Worm (Caenorhabditis elegans) whole organism, L4 larva: ENCODE measurements around the gene srsx-34.

Experiments
- F26F4.8 ChIP-seq: fragments of 200-800 bp; sonication (Bioruptor generic); conservative IDR thresholded peaks from 2 replicates; pipeline ENCODE4 v1.3.6; 2022; ENCODE audit warnings: missing genetic modification characterization, missing compliant biosample characterization
- Y105C5A.15 ChIP-seq: fragments of 200-800 bp; sonication (Bioruptor generic); IDR thresholded peaks from 2 replicates; pipeline ENCODE4 v1.3.6; 2022; ENCODE audit warnings: missing genetic modification characterization, missing compliant biosample characterization
- Y75B8A.6 ChIP-seq: fragments of 200-800 bp; sonication (Bioruptor generic); IDR thresholded peaks from 2 replicates; pipeline ENCODE4 v1.3.6; 2022; ENCODE audit warnings: missing genetic modification reagents, missing genetic modification characterization, missing compliant biosample characterization
- aha-1 ChIP-seq: fragments of 150-350 bp; peaks from one replicate; lab custom pipeline; 2014; ENCODE audit warnings: missing biosample characterization, missing genetic modification characterization
- arid-1 ChIP-seq: fragments of 200-800 bp; sonication (Bioruptor generic); conservative IDR thresholded peaks from 2 replicates; pipeline ENCODE4 v1.3.6; 2022; ENCODE audit warnings: missing genetic modification reagents, missing genetic modification characterization, missing compliant biosample characterization
- ctbp-1 ChIP-seq: fragments of 200-800 bp; sonication (Bioruptor generic); IDR thresholded peaks from 2 replicates; pipeline ENCODE4 v1.3.6; 2022; ENCODE audit warnings: missing genetic modification reagents, missing genetic modification characterization, missing compliant biosample characterization
- daf-16 ChIP-seq, 3 experiments: sonication (generic microtip); optimal IDR thresholded peaks; 2 replicates each; lab custom pipeline; 2016 to 2017; ENCODE audit warnings: missing genetic modification characterization in 3 of 3, missing genetic modification reagents in 3 of 3, mild to moderate bottlenecking in 2 of 3, missing compliant biosample characterization in 2 of 3, missing biosample characterization in 1 of 3, moderate library complexity in 1 of 3
- egl-27 ChIP-seq: sonication (generic microtip); optimal IDR thresholded peaks from 3 replicates; lab custom pipeline; 2017; ENCODE audit warnings: missing biosample characterization, missing genetic modification reagents, missing genetic modification characterization
- fkh-10 ChIP-seq: fragments of 150-350 bp; optimal IDR thresholded peaks from 2 replicates; lab custom pipeline; 2014; ENCODE audit warnings: missing biosample characterization, missing genetic modification reagents, missing genetic modification characterization
- gei-8 ChIP-seq: fragments of 200-800 bp; sonication (Bioruptor generic); optimal IDR thresholded peaks from 2 replicates; lab custom pipeline; 2018; ENCODE audit warnings: mild to moderate bottlenecking, missing genetic modification characterization, missing compliant biosample characterization
- lin-15B ChIP-seq: fragments of 150-350 bp; sonication (generic microtip); optimal IDR thresholded peaks from 3 replicates; lab custom pipeline; 2014; ENCODE audit warnings: missing biosample characterization, missing genetic modification characterization
- mep-1 ChIP-seq: fragments of 150-350 bp; sonication (generic microtip); optimal IDR thresholded peaks from 3 replicates; lab custom pipeline; 2014; ENCODE audit warnings: missing biosample characterization, missing genetic modification characterization
- nhr-11 ChIP-seq: fragments of 150-350 bp; optimal IDR thresholded peaks from 2 replicates; lab custom pipeline; 2014; ENCODE audit warnings: missing biosample characterization, missing genetic modification characterization
- nhr-28 ChIP-seq: fragments of 150-350 bp; optimal IDR thresholded peaks from 2 replicates; lab custom pipeline; 2014; ENCODE audit warnings: missing biosample characterization, missing genetic modification characterization
- nhr-77 ChIP-seq: fragments of 150-350 bp; optimal IDR thresholded peaks from 2 replicates; lab custom pipeline; 2014; ENCODE audit warnings: missing biosample characterization, missing genetic modification characterization
- pha-4 ChIP-seq, 2 experiments: fragments of 150-350 bp in 1 of 2; fragments of 200-800 bp in 1 of 2; sonication (Bioruptor generic) in 1 of 2; IDR thresholded peaks in 1 of 2; optimal IDR thresholded peaks in 1 of 2; 2 replicates each; pipeline versions ENCODE4 v1.3.6 to Lab custom; 2014 to 2022; ENCODE audit warnings: missing genetic modification characterization in 2 of 2, missing genetic modification reagents in 2 of 2, missing biosample characterization in 1 of 2, missing compliant biosample characterization in 1 of 2
- vab-7 ChIP-seq: fragments of 200-800 bp; sonication (Bioruptor generic); IDR thresholded peaks from 2 replicates; pipeline ENCODE4 v1.3.6; 2022; ENCODE audit warnings: missing genetic modification reagents, missing genetic modification characterization, missing compliant biosample characterization
- zfp-2 ChIP-seq: sonication (generic microtip); optimal IDR thresholded peaks from 2 replicates; lab custom pipeline; 2016; ENCODE audit warnings: mild to moderate bottlenecking, missing genetic modification characterization, missing compliant biosample characterization
- zip-11 ChIP-seq: fragments of 200-800 bp; sonication (Bioruptor generic); IDR thresholded peaks from 2 replicates; pipeline ENCODE4 v1.3.6; 2022; ENCODE audit warnings: missing genetic modification characterization, missing compliant biosample characterization

The srsx-34 gene

ce11 chrV:9088758-9089157 lies 53.0 kb downstream of the srsx-34 start (continued):
- TF ChIP-seq ctbp-1 (GFP tag; lab: Robert Waterston, UW) (peak; percentile 88), fkh-10 (GFP tag; lab: Kevin White, UChicago) (no peak), zfp-2 (no peak), daf-16 (GFP tag; optimal IDR thresholded peaks at IDR 0.05; lab: Kevin White, UChicago) (no peak), daf-16 (tag; optimal IDR thresholded peaks at IDR 0.05; lab: Kevin White, UChicago) (no peak), nhr-28 (tag; lab: Kevin White, UChicago) (no peak), nhr-11 (tag; lab: Kevin White, UChicago) (no peak), nhr-77 (tag; lab: Kevin White, UChicago) (no peak), Y75B8A.6 (GFP tag; lab: Robert Waterston, UW) (peak; percentile 64), lin-15B (no peak), F26F4.8 (GFP tag; lab: Robert Waterston, UW) (no peak), aha-1 (tag; lab: Kevin White, UChicago) (no peak), mep-1 (tag; lab: Kevin White, UChicago) (no peak), pha-4 (GFP tag; IDR thresholded peaks at IDR 0.05; lab: Robert Waterston, UW) (peak; percentile 71), pha-4 (tag; optimal IDR thresholded peaks at IDR 0.05; lab: Kevin White, UChicago) (no peak), egl-27 (no peak), gei-8 (GFP tag; lab: Kevin White, UChicago) (no peak), Y105C5A.15 (GFP tag; lab: Robert Waterston, UW) (no peak), vab-7 (GFP tag; lab: Robert Waterston, UW) (peak; percentile 46; the same call in 1 of the 2 replicates), zip-11 (GFP tag; lab: Robert Waterston, UW) (no peak), arid-1 (GFP tag; lab: Robert Waterston, UW) (no peak)
